Fruit fly (Drosophila melanogaster): ENCODE data around the gene CG7011.

DNA sequence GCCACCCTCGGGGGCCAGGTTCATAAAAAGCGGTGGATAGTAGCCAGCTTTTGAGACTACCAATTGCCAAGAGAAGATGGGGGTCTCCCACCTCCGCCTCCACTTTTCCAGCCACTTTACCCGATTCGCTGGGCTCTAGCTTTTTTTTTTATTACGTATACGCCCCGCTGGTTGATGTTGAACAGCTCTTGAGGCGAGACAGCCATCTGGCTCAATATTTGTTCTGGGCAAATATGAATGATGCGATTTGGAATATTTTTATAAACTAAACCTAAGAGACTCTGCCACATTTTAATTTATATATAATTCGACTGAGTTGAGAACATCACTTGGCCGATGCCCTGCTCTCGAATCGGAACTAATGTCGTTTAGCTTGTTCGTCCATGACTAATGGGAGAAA, 13.4 kb downstream of the CG7011 start:
- TF ChIP-seq eg (GFP tag; IDR thresholded peaks at IDR 0.05) (no peak), Hr39 (GFP tag; optimal IDR thresholded peaks at IDR 0.05) (no peak)
